Fruit fly (Drosophila melanogaster): ENCODE data around the gene CG43092.

- TF ChIP-seq CG8478 (optimal IDR thresholded peaks at IDR 0.05) (no peak), CTCF (optimal IDR thresholded peaks at IDR 0.05) (no peak)
Observed at dm6 chr3R:22718937-22719606, 50.4 kb downstream of the CG43092 start.
